Worm (Caenorhabditis elegans) whole organism, late embryonic: ENCODE measurements around the gene F31F7.1.

Experiments
- ceh-19 ChIP-seq: fragments of 200-800 bp; sonication (Bioruptor generic); optimal IDR thresholded peaks from 2 replicates; lab custom pipeline; 2018; ENCODE audit warnings: mild to moderate bottlenecking, missing genetic modification characterization, missing compliant biosample characterization
- dmd-4 ChIP-seq: sonication (generic microtip); optimal IDR thresholded peaks from 2 replicates; lab custom pipeline; 2016; ENCODE audit warnings: borderline replicate concordance, missing genetic modification characterization, missing compliant biosample characterization
- ets-4 ChIP-seq: sonication (generic microtip); optimal IDR thresholded peaks from 2 replicates; lab custom pipeline; 2016; ENCODE audit warnings: missing genetic modification characterization, missing compliant biosample characterization
- fkh-10 ChIP-seq: fragments of 150-350 bp; optimal IDR thresholded peaks from 2 replicates; lab custom pipeline; 2014; ENCODE audit warnings: missing biosample characterization, missing genetic modification reagents, missing genetic modification characterization
- hlh-30 ChIP-seq: sonication (generic microtip); optimal IDR thresholded peaks from 2 replicates; lab custom pipeline; 2017; ENCODE audit warnings: antibody characterized with exemption, missing genetic modification characterization, missing compliant biosample characterization; ENCODE audit not compliant: insufficient read depth
- npax-4 ChIP-seq: sonication (generic microtip); optimal IDR thresholded peaks from 2 replicates; lab custom pipeline; 2016; ENCODE audit warnings: missing genetic modification characterization, missing compliant biosample characterization
- pqm-1 ChIP-seq: sonication (generic microtip); optimal IDR thresholded peaks from 2 replicates; lab custom pipeline; 2016; ENCODE audit warnings: missing genetic modification characterization, missing compliant biosample characterization
- rnt-1 ChIP-seq: sonication (generic microtip); optimal IDR thresholded peaks from 2 replicates; lab custom pipeline; 2016; ENCODE audit warnings: missing genetic modification characterization, missing compliant biosample characterization
- sox-2 ChIP-seq: fragments of 200-800 bp; sonication (Bioruptor generic); IDR thresholded peaks from 2 replicates; pipeline ENCODE4 v1.3.6; 2022; ENCODE audit warnings: missing genetic modification reagents, missing genetic modification characterization, missing compliant biosample characterization

DNA sequence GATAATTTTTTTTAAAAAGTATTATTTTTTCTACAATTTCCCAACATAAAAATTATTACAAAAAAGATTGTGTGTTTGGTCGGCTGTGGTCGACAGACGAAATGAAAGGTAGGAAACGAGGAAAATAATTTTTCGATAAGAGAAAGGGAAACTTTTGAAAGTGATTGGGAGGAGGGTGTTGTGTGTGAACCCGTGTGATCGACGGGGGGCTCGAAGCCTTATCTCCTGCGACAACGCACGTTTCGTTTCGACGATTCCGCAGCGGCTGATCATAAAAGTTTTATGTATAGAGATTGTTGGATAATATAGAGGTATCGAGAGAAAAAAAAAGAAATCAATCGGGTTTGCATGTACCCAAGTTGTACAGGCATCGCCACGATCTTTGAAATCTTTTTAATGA is 33.0 kb upstream of the F31F7.1 start:
- no peak for TF ChIP-seq ceh-19 (GFP tag; lab: Kevin White, UChicago)
- no peak for TF ChIP-seq rnt-1 (tag; lab: Kevin White, UChicago)
- TF ChIP-seq pqm-1, result no peak
- no peak for TF ChIP-seq npax-4 (tag; lab: Kevin White, UChicago)
- no peak for TF ChIP-seq dmd-4 (tag; lab: Kevin White, UChicago)
- TF ChIP-seq fkh-10 (GFP tag; lab: Kevin White, UChicago), result no peak
- no peak for TF ChIP-seq ets-4 (tag; lab: Kevin White, UChicago)
- no peak for TF ChIP-seq sox-2 (GFP tag; lab: Robert Waterston, UW)
- TF ChIP-seq hlh-30 (tag; lab: Kevin White, UChicago), result no peak
